Fruit fly (Drosophila melanogaster) whole organism, embryonic: ENCODE data around the gene CG34290.

Experiments
- Antp ChIP-seq: fragments of 200-800 bp; sonication (Bioruptor generic); optimal IDR thresholded peaks from 3 replicates; lab custom pipeline; 2016; ENCODE audit warnings: missing biosample characterization, missing genetic modification characterization
- B-H2 ChIP-seq: fragments of 200-800 bp; sonication (Bioruptor generic); optimal IDR thresholded peaks from 2 replicates; lab custom pipeline; 2018; ENCODE audit warnings: missing biosample characterization, mild to moderate bottlenecking, missing genetic modification characterization
- BtbVII ChIP-seq: fragments of 200-800 bp; sonication (Bioruptor generic); optimal IDR thresholded peaks from 3 replicates; lab custom pipeline; 2017; ENCODE audit warnings: missing biosample characterization, mild to moderate bottlenecking, missing genetic modification characterization
- CG10147 ChIP-seq: fragments of 200-800 bp; sonication (Bioruptor generic); optimal IDR thresholded peaks from 2 replicates; lab custom pipeline; 2019; ENCODE audit warnings: missing biosample characterization, mild to moderate bottlenecking, missing genetic modification characterization, moderate library complexity
- CG11093 ChIP-seq: fragments of 200-800 bp; sonication (Bioruptor generic); IDR thresholded peaks from 3 replicates; pipeline ENCODE4 v1.3.6; 2022; ENCODE audit warnings: missing biosample characterization, missing genetic modification characterization
- CG12391 ChIP-seq: fragments of 200-800 bp; sonication (Bioruptor generic); optimal IDR thresholded peaks from 3 replicates; lab custom pipeline; 2018; ENCODE audit warnings: missing biosample characterization, mild to moderate bottlenecking, missing genetic modification characterization, moderate library complexity
- CG13296 ChIP-seq: fragments of 200-800 bp; sonication (Bioruptor generic); optimal IDR thresholded peaks from 3 replicates; lab custom pipeline; 2018; ENCODE audit warnings: missing biosample characterization, mild to moderate bottlenecking, missing genetic modification characterization
- CG14860 ChIP-seq: fragments of 200-800 bp; sonication (Bioruptor generic); IDR thresholded peaks from 3 replicates; pipeline ENCODE4 v1.3.6; 2022; ENCODE audit warnings: missing biosample characterization, missing genetic modification characterization; ENCODE audit not compliant: partially characterized antibody
- CG15269 ChIP-seq: fragments of 200-800 bp; sonication (Bioruptor generic); optimal IDR thresholded peaks from 2 replicates; lab custom pipeline; 2018; ENCODE audit warnings: missing biosample characterization, mild to moderate bottlenecking, missing genetic modification characterization, moderate library complexity
- CG15514 ChIP-seq: fragments of 200-800 bp; sonication (Bioruptor generic); optimal IDR thresholded peaks from 3 replicates; lab custom pipeline; 2017; ENCODE audit warnings: missing biosample characterization, missing genetic modification characterization, mild to moderate bottlenecking, moderate library complexity, missing genetic modification reagents
- CG15601 ChIP-seq: fragments of 200-800 bp; sonication (Bioruptor generic); optimal IDR thresholded peaks from 3 replicates; lab custom pipeline; 2019; ENCODE audit warnings: missing biosample characterization, mild to moderate bottlenecking, missing genetic modification characterization, moderate library complexity
- CG17385 ChIP-seq: fragments of 200-800 bp; sonication (Bioruptor generic); optimal IDR thresholded peaks from 3 replicates; lab custom pipeline; 2018; ENCODE audit warnings: missing biosample characterization, mild to moderate bottlenecking, missing genetic modification characterization
- CG18599 ChIP-seq: fragments of 200-800 bp; sonication (Bioruptor generic); optimal IDR thresholded peaks from 3 replicates; lab custom pipeline; 2017; ENCODE audit warnings: missing biosample characterization, missing genetic modification characterization, mild to moderate bottlenecking, moderate library complexity, missing genetic modification reagents
- CG2712 ChIP-seq: fragments of 200-800 bp; optimal IDR thresholded peaks from 3 replicates; lab custom pipeline; 2019; ENCODE audit warnings: missing biosample characterization, mild to moderate bottlenecking, missing genetic modification characterization, moderate library complexity
- CG34224 ChIP-seq: fragments of 200-800 bp; sonication (Bioruptor generic); IDR thresholded peaks from 3 replicates; pipeline ENCODE4 v1.3.6; 2022; ENCODE audit warnings: missing biosample characterization, missing genetic modification characterization; ENCODE audit not compliant: partially characterized antibody
- CG34376 ChIP-seq: fragments of 200-800 bp; sonication (Bioruptor generic); optimal IDR thresholded peaks from 2 replicates; lab custom pipeline; 2018; ENCODE audit warnings: missing biosample characterization, mild to moderate bottlenecking, missing genetic modification characterization
- CG4328 ChIP-seq: fragments of 200-800 bp; sonication (Bioruptor generic); optimal IDR thresholded peaks from 3 replicates; lab custom pipeline; 2017; ENCODE audit warnings: missing biosample characterization, missing genetic modification reagents, missing genetic modification characterization
- CG6765 ChIP-seq: fragments of 200-800 bp; sonication (Bioruptor generic); optimal IDR thresholded peaks from 3 replicates; lab custom pipeline; 2017; ENCODE audit warnings: missing biosample characterization, mild to moderate bottlenecking, missing genetic modification characterization
- CG6791 ChIP-seq: fragments of 200-800 bp; sonication (Bioruptor generic); IDR thresholded peaks from 3 replicates; pipeline ENCODE4 v1.3.6; 2022; ENCODE audit warnings: missing biosample characterization, missing genetic modification characterization; ENCODE audit not compliant: partially characterized antibody
- CG9876 ChIP-seq: fragments of 200-800 bp; sonication (Bioruptor generic); optimal IDR thresholded peaks from 2 replicates; lab custom pipeline; 2016; ENCODE audit warnings: missing biosample characterization, missing genetic modification characterization
- Fer1 ChIP-seq: fragments of 200-800 bp; sonication (Bioruptor generic); optimal IDR thresholded peaks from 2 replicates; lab custom pipeline; 2017; ENCODE audit warnings: missing biosample characterization, mild to moderate bottlenecking, missing genetic modification characterization
- Hey ChIP-seq: fragments of 200-800 bp; sonication (Bioruptor generic); optimal IDR thresholded peaks from 3 replicates; lab custom pipeline; 2018; ENCODE audit warnings: missing biosample characterization, mild to moderate bottlenecking, missing genetic modification characterization
- NC2β ChIP-seq: fragments of 200-800 bp; sonication (Bioruptor generic); optimal IDR thresholded peaks from 2 replicates; lab custom pipeline; 2016; ENCODE audit warnings: missing biosample characterization, missing genetic modification characterization
- NfI ChIP-seq: fragments of 200-800 bp; sonication (Bioruptor generic); optimal IDR thresholded peaks from 3 replicates; lab custom pipeline; 2018; ENCODE audit warnings: missing biosample characterization, mild to moderate bottlenecking, missing genetic modification characterization, moderate library complexity
- Ravus ChIP-seq: fragments of 200-800 bp; sonication (Bioruptor generic); IDR thresholded peaks from 2 replicates; pipeline ENCODE4 v1.3.6; 2022; ENCODE audit warnings: missing biosample characterization, missing genetic modification characterization
- Rfx ChIP-seq: fragments of 200-800 bp; sonication (Bioruptor generic); IDR thresholded peaks from 2 replicates; pipeline ENCODE4 v1.3.6; 2022; ENCODE audit warnings: missing biosample characterization, missing genetic modification characterization
- Spps ChIP-seq: fragments of 200-800 bp; sonication (Bioruptor generic); optimal IDR thresholded peaks from 2 replicates; lab custom pipeline; 2018; ENCODE audit warnings: missing biosample characterization, mild to moderate bottlenecking, missing genetic modification characterization
- Stat92E ChIP-seq, 3 experiments: fragments of >200 bp in 2 of 3; fragments of 200-800 bp in 1 of 3; sonication (Bioruptor generic) in 1 of 3; optimal IDR thresholded peaks; 2 replicates each; lab custom pipeline; 2017 to 2019; ENCODE audit warnings: missing biosample characterization in 3 of 3, missing genetic modification characterization in 3 of 3, mild to moderate bottlenecking in 1 of 3, moderate library complexity in 1 of 3
- amos ChIP-seq: fragments of 200-800 bp; sonication (Bioruptor generic); IDR thresholded peaks from 2 replicates; pipeline ENCODE4 v1.3.6; 2022; ENCODE audit warnings: missing biosample characterization, missing genetic modification characterization; ENCODE audit not compliant: partially characterized antibody
- bsh ChIP-seq, 2 experiments: fragments of 200-800 bp; sonication (Bioruptor generic); optimal IDR thresholded peaks; 2 replicates each; lab custom pipeline; 2017 to 2018; ENCODE audit warnings: mild to moderate bottlenecking in 2 of 2, missing biosample characterization in 2 of 2, missing genetic modification characterization in 2 of 2, moderate library complexity in 1 of 2
- chinmo ChIP-seq: fragments of 200-800 bp; sonication (Bioruptor generic); IDR thresholded peaks from 4 replicates; pipeline ENCODE4 v1.3.6; 2022; ENCODE audit warnings: missing biosample characterization, missing genetic modification characterization; ENCODE audit not compliant: partially characterized antibody
- crol ChIP-seq: fragments of 200-800 bp; sonication (Bioruptor generic); IDR thresholded peaks from 2 replicates; pipeline ENCODE4 v1.3.6; 2022; ENCODE audit warnings: missing biosample characterization, missing genetic modification characterization
- dmrt99B ChIP-seq: fragments of 200-800 bp; sonication (Bioruptor generic); optimal IDR thresholded peaks from 2 replicates; lab custom pipeline; 2018; ENCODE audit warnings: missing biosample characterization, mild to moderate bottlenecking, missing genetic modification characterization, moderate library complexity
- ewg ChIP-seq: fragments of 200-800 bp; sonication (Bioruptor generic); optimal IDR thresholded peaks from 3 replicates; lab custom pipeline; 2017; ENCODE audit warnings: mild to moderate bottlenecking, missing biosample characterization, missing genetic modification reagents, missing genetic modification characterization
- fd102C ChIP-seq: fragments of 200-800 bp; sonication (Bioruptor generic); optimal IDR thresholded peaks from 2 replicates; lab custom pipeline; 2018; ENCODE audit warnings: missing biosample characterization, mild to moderate bottlenecking, missing genetic modification characterization, moderate library complexity
- ftz-f1 ChIP-seq: fragments of 200-800 bp; sonication (Bioruptor generic); optimal IDR thresholded peaks from 2 replicates; lab custom pipeline; 2016; ENCODE audit warnings: missing biosample characterization, missing genetic modification characterization
- gce ChIP-seq: fragments of 200-800 bp; sonication (Bioruptor generic); IDR thresholded peaks from 3 replicates; pipeline ENCODE4 v1.3.6; 2022; ENCODE audit warnings: missing biosample characterization, missing genetic modification characterization
- her ChIP-seq: fragments of 200-800 bp; sonication (Bioruptor generic); optimal IDR thresholded peaks from 2 replicates; lab custom pipeline; 2016; ENCODE audit warnings: missing biosample characterization, missing genetic modification characterization
- mam ChIP-seq: fragments of 200-800 bp; sonication (Bioruptor generic); optimal IDR thresholded peaks from 3 replicates; lab custom pipeline; 2016; ENCODE audit warnings: missing biosample characterization, missing genetic modification characterization
- nau ChIP-seq: fragments of 200-800 bp; sonication (Bioruptor generic); optimal IDR thresholded peaks from 3 replicates; lab custom pipeline; 2017; ENCODE audit warnings: missing biosample characterization, mild to moderate bottlenecking, missing genetic modification characterization, missing genetic modification reagents
- nom ChIP-seq: fragments of 200-800 bp; sonication (Bioruptor generic); optimal IDR thresholded peaks from 2 replicates; lab custom pipeline; 2017; ENCODE audit warnings: missing biosample characterization, missing genetic modification characterization, mild to moderate bottlenecking, moderate library complexity, missing genetic modification reagents
- pb ChIP-seq: fragments of 200-800 bp; sonication (Bioruptor generic); optimal IDR thresholded peaks from 3 replicates; lab custom pipeline; 2016; ENCODE audit warnings: missing biosample characterization, missing genetic modification characterization
- peb ChIP-seq: fragments of 200-800 bp; sonication (Bioruptor generic); IDR thresholded peaks from 2 replicates; pipeline ENCODE4 v1.3.6; 2022; ENCODE audit warnings: missing biosample characterization, missing genetic modification characterization
- prd ChIP-seq, 3 experiments: fragments of >200 bp in 2 of 3; fragments of 200-800 bp in 1 of 3; sonication (Bioruptor generic) in 1 of 3; optimal IDR thresholded peaks in 2 of 3; IDR thresholded peaks in 1 of 3; 2 replicates in 2 of 3; 3 replicates in 1 of 3; pipeline versions ENCODE4 v1.3.6 to Lab custom; 2017 to 2022; ENCODE audit warnings: missing biosample characterization in 1 of 3, missing genetic modification characterization in 1 of 3
- trh ChIP-seq: fragments of 200-800 bp; sonication (Bioruptor generic); optimal IDR thresholded peaks from 2 replicates; lab custom pipeline; 2016; ENCODE audit warnings: missing biosample characterization, missing genetic modification characterization
- wdn ChIP-seq: fragments of 200-800 bp; sonication (Bioruptor generic); IDR thresholded peaks from 2 replicates; pipeline ENCODE4 v1.3.6; 2022; ENCODE audit warnings: missing biosample characterization, missing genetic modification characterization
- zen ChIP-seq: fragments of 200-800 bp; sonication (Bioruptor generic); optimal IDR thresholded peaks from 3 replicates; lab custom pipeline; 2018; ENCODE audit warnings: missing biosample characterization, mild to moderate bottlenecking, missing genetic modification characterization, moderate library complexity

CG34290 gene

DNA sequence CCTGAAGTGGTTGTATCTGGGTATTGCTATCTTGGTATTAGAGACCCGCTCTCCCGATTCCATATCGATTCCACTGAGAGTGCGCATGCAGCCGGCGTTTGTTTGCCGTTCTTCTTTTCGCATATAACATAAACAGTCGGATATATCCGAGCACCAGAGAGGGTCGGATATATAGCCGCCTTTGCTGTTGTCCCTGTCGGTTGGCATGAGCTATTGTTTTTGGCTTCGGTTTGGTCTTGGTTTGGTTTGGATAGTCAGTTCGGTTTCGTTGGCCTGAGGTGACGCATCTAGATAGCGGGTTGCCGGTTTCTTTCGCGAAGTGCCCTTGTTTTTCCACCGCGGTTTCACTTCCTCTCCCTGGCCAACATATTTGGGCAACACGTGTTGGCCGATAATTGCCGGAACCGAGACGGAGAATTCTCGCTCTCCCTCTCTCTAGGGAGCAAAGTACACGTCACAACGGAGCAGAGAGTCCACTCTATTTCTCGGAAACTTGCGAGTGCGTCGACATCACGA lies 16.8 kb downstream of the CG34290 start, which contains the start of gene Orct2 (continued):
- peak; percentile 24; the same call in 1 of the 3 replicates for TF ChIP-seq CG34224 (GFP tag; lab: Robert Waterston, UW)
- TF ChIP-seq CG34376: peak; percentile 66
- TF ChIP-seq Spps: no peak
- TF ChIP-seq ewg (GFP tag; lab: Kevin White, UChicago): peak; percentile 84
- no peak for TF ChIP-seq CG9876
- TF ChIP-seq CG12391: no peak
- TF ChIP-seq CG18599: peak; percentile 66
- no peak for TF ChIP-seq wdn (GFP tag; lab: Robert Waterston, UW)
- TF ChIP-seq NC2β (GFP tag; lab: Kevin White, UChicago): no peak
- no peak for TF ChIP-seq CG6791 (GFP tag; lab: Robert Waterston, UW)
- no peak for TF ChIP-seq CG14860 (GFP tag; lab: Robert Waterston, UW)
- peak; percentile 8 for TF ChIP-seq her (GFP tag; lab: Kevin White, UChicago)
- peak; percentile 74 for TF ChIP-seq nom
- TF ChIP-seq CG11093 (GFP tag; lab: Robert Waterston, UW): no peak
- peak; percentile 46 for TF ChIP-seq CG15514 (GFP tag; lab: Kevin White, UChicago)
- TF ChIP-seq CG6765 (GFP tag; lab: Kevin White, UChicago): no peak
- peak; percentile 15 for TF ChIP-seq CG15269 (tag; lab: Kevin White, UChicago)
- peak; percentile 37 for TF ChIP-seq B-H2 (GFP tag; lab: Kevin White, UChicago)
- no peak for TF ChIP-seq mam (GFP tag; lab: Kevin White, UChicago)
- peak; percentile 4 for TF ChIP-seq CG2712 (tag; lab: Kevin White, UChicago)
- 0 out of 2 replicates have a peak, but pooled peaks have one; percentile 28 for TF ChIP-seq Rfx (GFP tag; lab: Robert Waterston, UW)
- peak; percentile 32 for TF ChIP-seq CG17385
- peak; percentile 39 for TF ChIP-seq CG4328
- TF ChIP-seq CG15601: no peak
- peak in 1 of 2 experiments; percentile 9 for TF ChIP-seq bsh (GFP tag; optimal IDR thresholded peaks at IDR 0.05; lab: Kevin White, UChicago)
- TF ChIP-seq NfI (GFP tag; lab: Kevin White, UChicago): no peak
- TF ChIP-seq Antp (GFP tag; lab: Kevin White, UChicago): peak; percentile 15
- peak; percentile 69 for TF ChIP-seq BtbVII (GFP tag; lab: Kevin White, UChicago)
- TF ChIP-seq Fer1 (GFP tag; lab: Kevin White, UChicago): peak; percentile 68
- 0 out of 3 replicates have a peak, but pooled peaks have one; percentile 43 for TF ChIP-seq gce (GFP tag; lab: Robert Waterston, UW)
- TF ChIP-seq prd (optimal IDR thresholded peaks at IDR 0.05; lab: Kevin White, UChicago): no peak
- peak; percentile 14; the same call in 1 of the 3 replicates for TF ChIP-seq prd (GFP tag; IDR thresholded peaks at IDR 0.05; lab: Robert Waterston, UW)
- peak; percentile 90; the same call in 3 of the 4 replicates for TF ChIP-seq chinmo (GFP tag; lab: Robert Waterston, UW)
- peak; percentile 1 for TF ChIP-seq CG10147 (GFP tag; lab: Kevin White, UChicago)
- TF ChIP-seq pb: peak; percentile 26
- TF ChIP-seq amos (GFP tag; lab: Robert Waterston, UW): peak; percentile 15; the same call in 1 of the 2 replicates
- TF ChIP-seq trh (GFP tag; lab: Kevin White, UChicago): no peak
- TF ChIP-seq nau (GFP tag; lab: Kevin White, UChicago): peak; percentile 24
- peak; percentile 32 for TF ChIP-seq Ravus (GFP tag; lab: Robert Waterston, UW)
- TF ChIP-seq Stat92E (GFP tag; optimal IDR thresholded peaks at IDR 0.05; lab: Kevin White, UChicago): peak in 1 of 3 experiments; percentile 4
- TF ChIP-seq zen (tag; lab: Kevin White, UChicago): no peak
- TF ChIP-seq peb (GFP tag; lab: Robert Waterston, UW): no peak
- TF ChIP-seq ftz-f1 (GFP tag; lab: Kevin White, UChicago): peak; percentile 53
- TF ChIP-seq dmrt99B (tag; lab: Kevin White, UChicago): peak; percentile 14
- peak; percentile 11 for TF ChIP-seq Hey (tag; lab: Kevin White, UChicago)
- peak; percentile 33 for TF ChIP-seq CG13296
- peak; percentile 84 for TF ChIP-seq crol (GFP tag; lab: Robert Waterston, UW)
- TF ChIP-seq fd102C (GFP tag; lab: Kevin White, UChicago): peak; percentile 28
